Worm (Caenorhabditis elegans): Measurements from ENCODE around the gene cisd-1.

ce11 chrII:11463899-11464298 is 5.5 kb downstream of the cisd-1 start:
- TF ChIP-seq unc-130 (GFP tag; optimal IDR thresholded peaks at IDR 0.05) (no peak), zim-3 (tag; optimal IDR thresholded peaks at IDR 0.05) (no peak), ztf-28 (GFP tag; IDR thresholded peaks at IDR 0.05) (no peak), hrde-1 (tag; optimal IDR thresholded peaks at IDR 0.05; ENCODE audit: borderline replicate concordance) (no peak), aptf-2 (GFP tag; conservative IDR thresholded peaks at IDR 0.05) (no peak), lag-1 (GFP tag; IDR thresholded peaks at IDR 0.05) (no peak), nfya-2 (GFP tag; IDR thresholded peaks at IDR 0.05) (no peak), nfyb-1 (GFP tag; IDR thresholded peaks at IDR 0.05) (no peak), egl-18 (GFP tag; IDR thresholded peaks at IDR 0.05) (no peak), nfya-1 (tag; optimal IDR thresholded peaks at IDR 0.05; ENCODE audit: borderline replicate concordance, insufficient read depth) (no peak), hsf-1 (GFP tag; IDR thresholded peaks at IDR 0.05) (no peak), sptf-2 (GFP tag; optimal IDR thresholded peaks at IDR 0.05) (no peak)

All from whole organism, young adult.